Fruit fly (Drosophila melanogaster): ENCODE results near the gene epsilonCOP.

The epsilonCOP gene

dm6 chr2L:6498448-6498847 is 9.6 kb downstream of the epsilonCOP start, which contains the start of gene CG31637:
Gene CG31637, plus strand, starts transcription at chr2L:6498647.
- TF ChIP-seq CG8478 (optimal IDR thresholded peaks at IDR 0.05) = no peak
- TF ChIP-seq CTCF (optimal IDR thresholded peaks at IDR 0.05) = peak; percentile 26 to 60

DNA sequence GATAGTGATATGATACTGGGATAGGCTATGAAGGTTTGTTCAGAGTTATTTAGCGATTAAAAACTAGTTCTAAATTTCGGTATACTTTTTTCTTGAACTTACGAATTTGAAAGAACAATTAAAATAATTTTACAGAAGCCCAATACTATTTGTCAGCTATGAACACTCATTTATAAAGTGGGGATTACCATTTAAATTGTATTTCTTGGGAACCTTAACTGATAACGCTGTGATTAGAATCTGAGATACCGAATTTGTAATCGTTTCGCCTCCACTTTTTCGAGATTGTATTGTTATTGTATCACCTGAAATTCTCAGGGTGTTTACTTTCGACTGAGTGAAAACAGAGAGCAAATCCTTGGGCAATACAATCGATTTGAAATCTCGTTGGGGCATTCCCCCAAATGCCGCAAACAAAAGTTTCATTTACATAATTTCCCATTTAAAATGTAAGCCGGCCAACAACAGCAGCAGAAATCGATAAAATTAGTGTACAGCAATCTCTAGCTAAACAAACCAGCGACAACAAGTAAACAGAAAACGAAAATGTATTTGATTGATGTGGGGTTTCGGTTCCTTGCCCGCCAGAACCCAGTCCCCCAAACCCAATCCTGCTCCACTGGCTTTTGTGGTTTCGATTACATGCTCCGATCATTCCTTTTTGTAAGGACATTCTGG is 11.9 kb downstream of the epsilonCOP start:
- TF ChIP-seq CTCF (optimal IDR thresholded peaks at IDR 0.05) (no peak), CG8478 (optimal IDR thresholded peaks at IDR 0.05) (no peak)

DNA sequence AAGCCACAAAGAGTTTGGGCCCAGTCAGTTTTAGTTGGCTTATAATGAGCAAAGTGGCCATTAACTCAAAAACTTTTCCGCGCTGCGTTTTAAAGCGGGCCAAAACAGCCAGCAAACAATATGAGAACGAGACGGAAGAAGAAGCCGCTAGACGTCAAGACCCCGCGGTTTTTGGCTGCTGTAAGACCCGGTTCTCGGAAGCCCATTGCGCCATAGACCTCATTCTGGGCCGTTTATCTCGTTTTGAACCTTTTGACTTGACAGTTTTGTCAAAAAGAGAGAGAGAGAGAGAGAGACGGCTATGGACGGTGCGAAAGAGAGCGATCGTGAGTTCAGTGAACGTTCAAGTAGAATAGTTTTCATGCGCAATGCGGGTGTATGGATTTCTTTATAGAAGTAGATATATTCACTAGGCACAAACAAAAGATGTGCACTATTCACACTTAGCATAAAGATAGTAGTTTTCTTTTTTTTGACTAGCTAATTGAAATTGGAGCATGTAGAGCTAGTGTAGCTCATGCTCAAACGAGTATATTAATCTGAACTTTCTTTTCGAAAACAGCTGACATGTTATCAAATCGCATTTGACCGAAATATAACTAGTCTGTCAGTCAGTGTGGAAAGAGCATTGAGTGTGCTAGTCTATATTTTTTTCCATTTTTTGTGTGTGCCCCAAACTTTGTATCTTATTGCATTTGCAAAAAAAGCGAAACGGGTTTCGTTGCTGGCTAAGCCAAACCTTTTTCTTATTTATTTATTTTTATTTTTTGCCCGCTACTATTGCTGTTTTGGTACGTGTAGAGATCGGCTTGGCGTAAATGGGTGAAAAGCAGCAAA is 14.2 kb downstream of the epsilonCOP start:
- no peak for TF ChIP-seq CG8478 (optimal IDR thresholded peaks at IDR 0.05)

DNA sequence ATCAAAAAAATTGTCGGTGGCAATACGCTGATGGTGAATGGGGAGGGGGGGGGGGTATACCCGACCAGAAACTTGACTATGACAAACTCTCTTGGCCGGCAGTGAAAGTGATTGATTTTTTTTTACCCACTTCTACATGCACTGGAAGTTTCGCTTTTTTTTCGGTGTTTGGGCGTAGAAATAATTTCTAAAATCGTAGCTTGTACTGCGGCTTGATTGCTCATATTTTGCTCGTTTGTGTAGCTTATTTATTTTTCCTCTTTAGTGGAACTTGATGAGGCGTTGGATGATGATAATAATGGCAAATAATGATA is 14.8 kb downstream of the epsilonCOP start:
- no peak for TF ChIP-seq CTCF (optimal IDR thresholded peaks at IDR 0.05)

DNA sequence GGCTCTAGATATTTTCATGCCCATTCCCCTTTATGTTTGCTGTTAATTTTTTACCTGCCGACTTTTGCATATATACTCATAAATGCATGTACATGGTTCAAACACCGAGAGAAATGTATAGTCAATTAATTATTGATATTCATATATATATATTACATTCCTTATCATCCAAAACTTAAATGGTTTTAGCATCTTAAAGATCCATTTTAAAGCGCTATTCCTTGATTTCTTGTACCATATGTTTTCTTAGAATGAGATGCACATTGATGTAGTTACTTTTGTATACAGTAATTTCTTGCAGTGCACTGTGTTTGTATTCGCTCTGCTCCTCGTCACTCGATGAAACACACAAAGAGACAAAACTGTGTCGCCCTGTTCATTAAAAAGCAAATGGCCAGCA is 19.8 kb downstream of the epsilonCOP start:
- TF ChIP-seq CG8478 (optimal IDR thresholded peaks at IDR 0.05) = no peak
- no peak for TF ChIP-seq CTCF (optimal IDR thresholded peaks at IDR 0.05)

- TF ChIP-seq CTCF (optimal IDR thresholded peaks at IDR 0.05) = no peak
- no peak for TF ChIP-seq CG8478 (optimal IDR thresholded peaks at IDR 0.05)
Observed at dm6 chr2L:6513948-6514347, 25.1 kb downstream of the epsilonCOP start.

dm6 chr2L:6526996-6527395 is 38.1 kb downstream of the epsilonCOP start:
- TF ChIP-seq CTCF (optimal IDR thresholded peaks at IDR 0.05) (peak; percentile 93 to 95), CG8478 (optimal IDR thresholded peaks at IDR 0.05) (no peak)

DNA sequence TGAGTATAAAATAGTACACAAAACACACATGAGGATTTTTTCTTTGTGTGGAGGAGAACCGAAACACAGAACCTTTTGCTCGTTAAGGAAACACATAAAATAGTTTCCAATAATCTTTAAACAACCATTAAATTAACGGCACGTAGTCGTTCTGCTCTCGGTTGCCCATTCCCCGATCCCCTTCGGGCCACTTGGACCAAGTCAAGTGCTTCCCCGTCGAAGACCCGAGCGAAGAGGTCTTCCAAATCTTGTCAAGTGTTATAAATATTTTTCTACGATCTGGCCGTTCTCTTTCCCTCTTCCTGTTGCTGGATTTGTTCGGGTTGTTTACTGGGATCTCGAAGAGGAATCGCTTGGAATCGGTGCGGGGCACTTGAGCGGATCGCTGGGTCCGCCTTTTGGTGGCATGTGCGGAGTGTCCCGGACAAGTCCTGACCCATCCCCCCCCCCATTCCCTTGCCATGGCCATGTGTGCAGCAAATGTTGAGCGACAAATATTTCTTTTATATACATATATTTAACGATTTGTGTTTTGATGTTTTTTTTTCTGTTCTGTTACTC is 42.1 kb downstream of the epsilonCOP start:
- TF ChIP-seq CG8478 (optimal IDR thresholded peaks at IDR 0.05) = no peak
- TF ChIP-seq CTCF (optimal IDR thresholded peaks at IDR 0.05) = no peak

DNA sequence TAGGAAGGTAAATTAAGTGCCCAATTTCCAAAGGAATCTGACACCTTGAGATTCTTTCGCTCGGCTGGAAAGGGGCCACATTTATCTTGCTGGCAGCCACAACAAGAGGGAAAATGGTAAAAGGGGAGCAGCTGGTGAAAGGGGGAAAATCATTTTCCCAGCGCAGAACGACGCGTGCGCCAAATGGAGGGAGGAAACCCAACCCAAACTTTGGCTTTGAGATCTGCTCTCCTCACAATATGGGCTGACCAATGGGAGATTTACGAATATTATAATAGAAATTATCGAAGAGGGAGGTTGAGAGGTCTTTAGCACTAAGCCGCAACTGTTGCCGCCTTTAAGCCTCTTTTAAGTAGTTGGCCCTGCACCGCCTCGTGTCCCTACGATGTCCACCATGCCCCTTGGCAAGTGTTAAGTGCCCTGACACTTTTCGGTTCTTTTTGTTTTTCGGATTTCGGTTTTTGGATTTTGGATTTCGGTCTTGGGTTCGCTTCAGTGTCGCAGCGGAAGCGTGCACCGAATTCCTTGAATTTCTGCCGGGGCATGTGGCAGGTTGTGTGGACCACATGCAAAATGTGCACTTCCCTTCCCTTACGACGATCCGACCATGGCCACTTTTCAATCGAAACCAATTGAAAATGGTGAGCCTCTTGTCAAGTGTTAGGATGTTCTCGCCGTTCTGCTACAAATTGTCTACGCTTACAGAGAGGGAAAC is 43.3 kb downstream of the epsilonCOP start:
- no peak for TF ChIP-seq CG8478 (optimal IDR thresholded peaks at IDR 0.05)
- no peak for TF ChIP-seq CTCF (optimal IDR thresholded peaks at IDR 0.05)

DNA sequence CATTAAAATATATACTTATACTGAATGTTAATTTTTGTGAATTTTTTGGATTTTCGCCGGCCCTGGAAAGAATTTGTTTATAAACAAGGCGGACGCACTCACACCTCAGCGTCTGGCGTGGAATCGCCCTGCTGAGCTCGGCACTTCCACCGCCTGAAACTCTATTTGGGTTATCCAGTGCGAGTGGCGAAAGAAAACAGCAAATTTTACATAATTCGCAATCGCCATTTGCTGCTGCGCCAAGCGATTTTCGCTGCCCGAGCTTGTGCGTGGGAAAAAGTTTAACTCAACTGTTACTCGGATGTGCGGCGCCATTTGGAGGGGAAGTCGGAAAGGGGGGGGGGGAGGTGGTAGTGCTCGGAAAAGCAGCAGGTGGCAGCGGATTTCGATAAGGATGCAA is 44.1 kb downstream of the epsilonCOP start:
- no peak for TF ChIP-seq CTCF (optimal IDR thresholded peaks at IDR 0.05)
- no peak for TF ChIP-seq CG8478 (optimal IDR thresholded peaks at IDR 0.05)

dm6 chr2L:6533719-6534118 is 44.8 kb downstream of the epsilonCOP start:
- no peak for TF ChIP-seq CG8478 (optimal IDR thresholded peaks at IDR 0.05)
- no peak for TF ChIP-seq CTCF (optimal IDR thresholded peaks at IDR 0.05)

DNA sequence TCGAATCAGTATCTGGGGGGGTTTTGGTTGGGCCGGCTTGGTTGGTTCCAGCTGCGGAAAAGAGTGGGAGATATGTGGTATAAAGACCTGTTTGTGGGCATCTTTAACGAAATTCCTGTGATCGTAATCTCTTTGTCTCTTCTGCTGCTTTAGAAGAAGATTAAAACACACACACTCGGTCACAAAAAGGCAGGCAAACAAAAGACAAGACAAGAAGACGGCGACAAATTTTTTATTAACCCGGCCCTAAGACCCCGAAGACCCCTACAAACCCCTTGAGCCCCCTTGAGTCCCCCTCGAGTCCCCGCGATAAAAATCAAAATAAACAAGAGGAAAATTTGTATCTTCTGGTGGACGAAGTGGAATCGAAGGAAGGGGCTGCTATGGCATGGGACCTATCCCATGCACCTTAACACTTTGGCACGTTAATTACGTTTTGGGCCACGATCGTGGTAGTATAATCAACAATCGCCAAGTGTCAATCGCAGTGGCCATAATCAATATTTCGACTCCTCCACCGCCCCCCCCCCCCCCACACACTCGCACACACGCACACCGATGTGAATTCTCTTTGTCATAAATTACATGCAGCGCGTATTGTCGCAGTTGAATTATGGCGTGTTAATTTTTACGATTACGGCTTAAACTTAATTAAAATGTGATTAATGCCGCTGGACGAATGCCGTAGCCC is 45.4 kb downstream of the epsilonCOP start:
- no peak for TF ChIP-seq CTCF (optimal IDR thresholded peaks at IDR 0.05)
- no peak for TF ChIP-seq CG8478 (optimal IDR thresholded peaks at IDR 0.05)

dm6 chr2L:6536044-6536581 is 47.2 kb downstream of the epsilonCOP start:
- no peak for TF ChIP-seq CTCF (optimal IDR thresholded peaks at IDR 0.05)
- TF ChIP-seq CG8478 (optimal IDR thresholded peaks at IDR 0.05) = no peak

Data from S2 (cell line).